Fruit fly (Drosophila melanogaster): Measurements from ENCODE around the gene CG31997.

The CG31997 gene

dm6 chr4:155977-156376 is at the start of gene CG31997:
Gene CG31997 (minus strand): TSS chr4:156060.
- no peak for TF ChIP-seq psq (optimal IDR thresholded peaks at IDR 0.05)
- no peak for TF ChIP-seq pan (optimal IDR thresholded peaks at IDR 0.05)
- TF ChIP-seq EcR (GFP tag; optimal IDR thresholded peaks at IDR 0.05) = no peak
- no peak for TF ChIP-seq usp (GFP tag; optimal IDR thresholded peaks at IDR 0.05)

DNA sequence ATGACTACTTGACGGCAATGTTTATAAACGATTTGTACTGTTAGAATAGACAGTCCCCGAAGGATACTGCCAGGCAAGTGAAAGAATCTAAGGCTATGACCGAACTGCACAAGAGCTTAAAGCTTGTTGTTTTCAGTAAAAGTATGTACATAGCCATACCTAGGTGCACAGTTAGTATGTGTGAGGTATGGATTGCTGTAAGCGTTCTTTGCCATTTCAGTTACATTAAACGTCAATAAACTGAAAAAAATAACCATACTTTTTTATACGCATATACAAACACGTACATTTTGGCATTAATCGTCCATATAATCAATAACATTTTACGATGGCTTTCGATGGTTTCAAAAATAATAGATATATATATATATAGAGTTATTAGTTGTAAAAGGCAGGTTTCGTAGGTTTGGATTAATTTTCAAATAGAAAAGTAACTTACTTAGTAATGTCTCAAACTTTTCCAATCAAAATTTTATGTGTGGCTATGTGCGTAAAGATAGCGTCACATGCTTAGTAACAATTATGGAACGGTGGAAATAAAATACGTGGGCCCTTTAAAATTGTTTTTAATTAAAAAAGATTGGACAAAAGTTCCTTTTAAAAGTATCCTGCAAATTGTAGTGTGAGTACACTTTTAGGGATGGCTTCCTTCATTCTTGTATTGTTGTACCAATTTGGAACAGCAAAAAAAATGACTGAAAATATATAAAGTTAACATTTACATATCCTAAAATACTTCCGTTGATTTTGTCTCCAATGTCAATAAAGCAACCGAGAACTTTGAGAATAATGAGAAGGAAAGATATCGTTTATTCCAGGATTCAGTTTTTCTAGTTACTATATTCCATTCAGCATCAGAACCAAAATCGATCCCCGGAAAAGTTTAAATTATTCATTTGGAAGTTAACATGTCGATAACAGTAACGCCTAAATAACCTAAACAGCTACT is 37.8 kb upstream of the CG31997 start, which contains the start of gene Abcd1:
TSS of gene Abcd1 (minus strand) at position 444 of the 949 bp plus-strand sequence.
- TF ChIP-seq usp (GFP tag; optimal IDR thresholded peaks at IDR 0.05) = no peak
- TF ChIP-seq CG8478 (optimal IDR thresholded peaks at IDR 0.05) = no peak
- no peak for TF ChIP-seq Dll (optimal IDR thresholded peaks at IDR 0.05)
- no peak for TF ChIP-seq pan (optimal IDR thresholded peaks at IDR 0.05)
- TF ChIP-seq psq (optimal IDR thresholded peaks at IDR 0.05) = no peak
- no peak for TF ChIP-seq EcR (GFP tag; optimal IDR thresholded peaks at IDR 0.05)

DNA sequence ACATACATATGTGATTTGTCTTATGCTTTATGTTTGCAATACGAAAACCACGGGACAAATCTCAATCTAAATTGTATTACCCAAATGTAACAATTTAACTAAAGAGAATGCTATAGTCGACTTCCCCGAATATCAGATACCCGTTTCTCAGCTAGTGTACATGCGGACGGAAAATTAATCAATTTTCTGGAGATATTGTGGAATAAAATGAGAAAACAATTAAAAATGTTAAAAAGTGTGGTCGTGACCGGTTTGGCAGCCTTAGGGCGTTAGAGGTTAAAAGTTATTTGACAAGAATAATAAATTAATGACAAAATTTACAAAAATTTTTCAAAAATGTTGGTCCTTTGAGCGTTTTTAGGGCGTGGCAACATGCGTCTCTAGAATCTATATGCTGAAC is 36.7 kb upstream of the CG31997 start:
- TF ChIP-seq psq (optimal IDR thresholded peaks at IDR 0.05) (no peak), EcR (GFP tag; optimal IDR thresholded peaks at IDR 0.05) (no peak), usp (GFP tag; optimal IDR thresholded peaks at IDR 0.05) (no peak), CG8478 (optimal IDR thresholded peaks at IDR 0.05) (no peak), pan (optimal IDR thresholded peaks at IDR 0.05) (no peak), Dll (optimal IDR thresholded peaks at IDR 0.05) (no peak)

- TF ChIP-seq psq (optimal IDR thresholded peaks at IDR 0.05) = no peak
Observed at dm6 chr4:183681-184080, 27.8 kb upstream of the CG31997 start.

- no peak for TF ChIP-seq usp (GFP tag; optimal IDR thresholded peaks at IDR 0.05)
- no peak for TF ChIP-seq Dll (optimal IDR thresholded peaks at IDR 0.05)
- TF ChIP-seq CG8478 (optimal IDR thresholded peaks at IDR 0.05) = no peak
- TF ChIP-seq EcR (GFP tag; optimal IDR thresholded peaks at IDR 0.05) = no peak
- no peak for TF ChIP-seq pan (optimal IDR thresholded peaks at IDR 0.05)
- TF ChIP-seq psq (optimal IDR thresholded peaks at IDR 0.05) = no peak
Observed at dm6 chr4:181639-182038, 25.8 kb upstream of the CG31997 start.

DNA sequence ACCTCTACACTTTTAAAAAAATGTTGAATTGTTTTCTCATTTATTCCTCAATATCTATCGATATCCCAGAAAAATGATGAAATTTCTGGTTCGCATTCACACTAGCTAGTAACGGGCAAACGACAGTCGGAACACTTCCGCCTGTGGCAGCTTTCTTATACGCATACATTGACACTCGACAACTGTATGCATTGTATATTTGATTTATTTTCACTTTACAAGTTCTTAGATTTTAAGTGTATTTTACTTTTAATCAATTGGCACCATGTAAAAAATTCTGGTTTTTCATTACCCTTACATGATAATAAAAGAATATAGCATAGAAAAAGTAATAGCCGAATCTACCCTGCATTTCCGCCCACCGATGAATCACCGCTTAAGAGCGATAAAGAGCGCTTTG is 24.9 kb upstream of the CG31997 start:
- no peak for TF ChIP-seq CG8478 (optimal IDR thresholded peaks at IDR 0.05)
- TF ChIP-seq Dll (optimal IDR thresholded peaks at IDR 0.05) = no peak
- TF ChIP-seq psq (optimal IDR thresholded peaks at IDR 0.05) = no peak
- no peak for TF ChIP-seq EcR (GFP tag; optimal IDR thresholded peaks at IDR 0.05)
- no peak for TF ChIP-seq usp (GFP tag; optimal IDR thresholded peaks at IDR 0.05)
- TF ChIP-seq pan (optimal IDR thresholded peaks at IDR 0.05) = no peak

DNA sequence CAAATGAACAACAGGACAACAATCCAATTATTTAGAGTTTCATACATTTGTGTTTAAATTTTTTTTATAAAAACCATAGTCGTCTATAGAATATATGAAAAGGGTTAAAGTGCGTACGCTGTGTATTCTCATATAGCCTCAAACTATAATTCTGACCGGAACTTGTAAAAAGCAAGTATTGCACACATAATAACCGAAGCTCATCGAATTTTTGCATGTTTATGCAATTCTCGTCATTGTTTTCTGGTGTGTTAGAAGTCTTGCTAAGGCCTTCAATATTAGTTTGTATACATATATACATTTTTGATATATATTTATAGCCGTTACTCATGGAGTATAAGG is 24.0 kb upstream of the CG31997 start:
- TF ChIP-seq usp (GFP tag; optimal IDR thresholded peaks at IDR 0.05) (no peak), CG8478 (optimal IDR thresholded peaks at IDR 0.05) (no peak)

- TF ChIP-seq Dll (optimal IDR thresholded peaks at IDR 0.05) (no peak), psq (optimal IDR thresholded peaks at IDR 0.05) (no peak), usp (GFP tag; optimal IDR thresholded peaks at IDR 0.05) (no peak), EcR (GFP tag; optimal IDR thresholded peaks at IDR 0.05) (no peak), pan (optimal IDR thresholded peaks at IDR 0.05) (no peak), CG8478 (optimal IDR thresholded peaks at IDR 0.05) (no peak)
Observed at dm6 chr4:179062-179919, 23.4 kb upstream of the CG31997 start, which contains the start of gene Arl4. Gene Arl4 (minus strand): TSS chr4:179389.

DNA sequence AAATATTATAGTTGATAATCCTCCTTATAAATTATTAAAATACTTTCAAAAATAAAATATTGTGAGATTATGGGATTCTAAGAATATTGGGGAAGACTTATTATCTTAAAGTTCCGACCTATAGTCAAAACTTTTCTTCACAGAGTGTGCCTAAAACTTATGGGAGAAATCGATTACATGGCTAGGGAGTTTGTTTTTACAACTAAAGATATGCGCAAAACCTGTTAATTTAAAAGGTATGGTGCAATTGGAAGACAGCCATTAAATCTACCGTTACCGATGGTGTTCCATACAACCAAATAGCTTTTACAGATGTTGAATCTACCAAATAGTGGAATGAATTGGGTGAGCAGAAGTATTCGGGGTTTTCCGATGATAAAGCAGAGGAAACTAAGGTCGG is 19.4 kb upstream of the CG31997 start, which contains the start of gene CG33978:
TSS of gene CG33978 (minus strand) at position 395 of the 400 bp plus-strand sequence.
- TF ChIP-seq CG8478 (optimal IDR thresholded peaks at IDR 0.05) (no peak), usp (GFP tag; optimal IDR thresholded peaks at IDR 0.05) (no peak), pan (optimal IDR thresholded peaks at IDR 0.05) (no peak), EcR (GFP tag; optimal IDR thresholded peaks at IDR 0.05) (no peak), Dll (optimal IDR thresholded peaks at IDR 0.05) (no peak), psq (optimal IDR thresholded peaks at IDR 0.05) (no peak)

- TF ChIP-seq psq (optimal IDR thresholded peaks at IDR 0.05) (no peak), usp (GFP tag; optimal IDR thresholded peaks at IDR 0.05) (no peak), Dll (optimal IDR thresholded peaks at IDR 0.05) (no peak)
Observed at dm6 chr4:174526-174925, 18.7 kb upstream of the CG31997 start.

DNA sequence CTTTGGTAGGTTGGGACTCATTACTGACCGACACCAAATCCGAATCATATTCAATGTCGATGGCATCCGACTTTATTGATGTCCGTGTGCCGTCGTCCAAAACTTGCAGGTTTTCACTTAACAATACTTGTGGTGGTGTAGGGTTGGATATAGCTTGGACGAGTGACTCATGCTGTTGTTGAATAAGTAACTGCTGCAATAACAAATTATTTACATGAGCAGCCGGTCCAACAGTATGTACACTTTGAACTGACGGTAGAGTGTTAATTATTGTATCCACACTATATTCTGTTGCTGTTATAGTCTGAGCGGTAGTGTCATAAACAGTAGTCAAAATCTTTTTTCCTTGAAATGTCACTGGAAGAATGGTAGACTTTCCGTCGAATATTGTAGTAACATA is 11.7 kb upstream of the CG31997 start:
- TF ChIP-seq usp (GFP tag; optimal IDR thresholded peaks at IDR 0.05) (no peak), psq (optimal IDR thresholded peaks at IDR 0.05) (no peak), EcR (GFP tag; optimal IDR thresholded peaks at IDR 0.05) (no peak), pan (optimal IDR thresholded peaks at IDR 0.05) (no peak), Dll (optimal IDR thresholded peaks at IDR 0.05) (no peak), CG8478 (optimal IDR thresholded peaks at IDR 0.05) (no peak)

- TF ChIP-seq pan (optimal IDR thresholded peaks at IDR 0.05) (no peak), CG8478 (optimal IDR thresholded peaks at IDR 0.05) (no peak), EcR (GFP tag; optimal IDR thresholded peaks at IDR 0.05) (no peak), usp (GFP tag; optimal IDR thresholded peaks at IDR 0.05) (no peak), psq (optimal IDR thresholded peaks at IDR 0.05) (no peak), Dll (optimal IDR thresholded peaks at IDR 0.05) (no peak)
Observed at dm6 chr4:165159-165558, 9.3 kb upstream of the CG31997 start.
